Worm (Caenorhabditis elegans) whole organism, L2 larva: Measurements from ENCODE around the gene F59A6.11.
A peak's percentile ranks its signal among the peaks of the same experiment; 100 is the strongest.

Source experiments
- C34F6.9 ChIP-seq: fragments of 150-350 bp; optimal IDR thresholded peaks from 2 replicates; lab custom pipeline; 2014; ENCODE audit warnings: missing biosample characterization, missing genetic modification characterization
- F13H6.1 ChIP-seq: sonication (generic microtip); optimal IDR thresholded peaks from 2 replicates; lab custom pipeline; 2016; ENCODE audit warnings: missing genetic modification characterization, missing compliant biosample characterization
- R02D3.7 ChIP-seq: fragments of 150-350 bp; optimal IDR thresholded peaks from 2 replicates; lab custom pipeline; 2014; ENCODE audit warnings: missing biosample characterization, missing genetic modification characterization
- Y55F3AM.14 ChIP-seq: fragments of 200-800 bp; sonication (Bioruptor generic); optimal IDR thresholded peaks from 2 replicates; lab custom pipeline; 2018; ENCODE audit warnings: mild to moderate bottlenecking, missing genetic modification characterization, missing compliant biosample characterization
- ZK546.5 ChIP-seq: sonication (generic microtip); optimal IDR thresholded peaks from 2 replicates; lab custom pipeline; 2017; ENCODE audit warnings: missing biosample characterization, missing genetic modification characterization
- alr-1 ChIP-seq: fragments of 150-350 bp; optimal IDR thresholded peaks from 2 replicates; lab custom pipeline; 2014; ENCODE audit warnings: missing biosample characterization, missing genetic modification characterization
- aly-2 ChIP-seq: fragments of 150-350 bp; optimal IDR thresholded peaks from 2 replicates; lab custom pipeline; 2014; ENCODE audit warnings: missing biosample characterization, missing genetic modification characterization
- ama-1 ChIP-seq: fragments of 150-350 bp; optimal IDR thresholded peaks from 2 replicates; lab custom pipeline; 2018; ENCODE audit warnings: inconsistent platforms
- blmp-1 ChIP-seq: sonication (generic microtip); optimal IDR thresholded peaks from 2 replicates; lab custom pipeline; 2017; ENCODE audit warnings: missing genetic modification characterization, mild to moderate bottlenecking, missing compliant biosample characterization, antibody characterized with exemption, moderate library complexity; ENCODE audit not compliant: insufficient read depth
- ceh-16 ChIP-seq: fragments of 150-350 bp; optimal IDR thresholded peaks from 2 replicates; lab custom pipeline; 2014; ENCODE audit warnings: missing biosample characterization, missing genetic modification characterization
- ceh-82 ChIP-seq: fragments of 150-350 bp; optimal IDR thresholded peaks from 2 replicates; lab custom pipeline; 2014; ENCODE audit warnings: missing biosample characterization, missing genetic modification characterization
- crh-2 ChIP-seq: sonication (generic microtip); optimal IDR thresholded peaks from 2 replicates; lab custom pipeline; 2017; ENCODE audit warnings: missing biosample characterization, missing genetic modification characterization
- dmd-4 ChIP-seq: sonication (generic microtip); optimal IDR thresholded peaks from 2 replicates; lab custom pipeline; 2017; ENCODE audit warnings: missing biosample characterization, missing genetic modification characterization
- egl-27 ChIP-seq: sonication (generic microtip); optimal IDR thresholded peaks from 3 replicates; lab custom pipeline; 2017; ENCODE audit warnings: missing biosample characterization, missing genetic modification reagents, missing genetic modification characterization
- elt-1 ChIP-seq: fragments of 150-350 bp; optimal IDR thresholded peaks from 2 replicates; lab custom pipeline; 2014; ENCODE audit warnings: missing biosample characterization, missing genetic modification characterization
- elt-3 ChIP-seq: sonication (generic microtip); optimal IDR thresholded peaks from 2 replicates; lab custom pipeline; 2017; ENCODE audit warnings: missing biosample characterization, missing genetic modification characterization
- fos-1 ChIP-seq: fragments of 150-350 bp; optimal IDR thresholded peaks from 2 replicates; lab custom pipeline; 2014; ENCODE audit warnings: missing biosample characterization, missing genetic modification characterization
- gmeb-1 ChIP-seq: fragments of 150-350 bp; optimal IDR thresholded peaks from 2 replicates; lab custom pipeline; 2014; ENCODE audit warnings: missing biosample characterization, missing genetic modification characterization
- lin-11 ChIP-seq: fragments of 150-350 bp; sonication (generic microtip); optimal IDR thresholded peaks from 2 replicates; lab custom pipeline; 2014; ENCODE audit warnings: missing biosample characterization, missing genetic modification characterization, inconsistent platforms, mixed read lengths
- lin-13 ChIP-seq: fragments of 150-350 bp; optimal IDR thresholded peaks from 2 replicates; lab custom pipeline; 2014; ENCODE audit warnings: missing biosample characterization, missing genetic modification reagents, missing genetic modification characterization
- lin-39 ChIP-seq: fragments of 150-350 bp; optimal IDR thresholded peaks from 2 replicates; lab custom pipeline; 2014; ENCODE audit warnings: missing biosample characterization, missing genetic modification reagents, missing genetic modification characterization
- lsy-2 ChIP-seq, 2 experiments: fragments of 150-350 bp in 1 of 2; sonication (generic microtip) in 1 of 2; optimal IDR thresholded peaks; 2 replicates each; lab custom pipeline; 2014 to 2017; ENCODE audit warnings: missing biosample characterization in 2 of 2, missing genetic modification characterization in 2 of 2
- mab-5 ChIP-seq: fragments of 150-350 bp; optimal IDR thresholded peaks from 2 replicates; lab custom pipeline; 2014; ENCODE audit warnings: missing biosample characterization, missing genetic modification characterization
- mbf-1 ChIP-seq: sonication (generic microtip); optimal IDR thresholded peaks from 2 replicates; lab custom pipeline; 2017; ENCODE audit warnings: missing biosample characterization, missing genetic modification characterization
- mdl-1 ChIP-seq, 2 experiments: fragments of 150-350 bp in 1 of 2; sonication (generic microtip) in 1 of 2; optimal IDR thresholded peaks; 2 replicates each; lab custom pipeline; 2017; ENCODE audit warnings: missing biosample characterization in 2 of 2, missing genetic modification characterization in 2 of 2
- nhr-10 ChIP-seq: sonication (generic microtip); optimal IDR thresholded peaks from 2 replicates; lab custom pipeline; 2017; ENCODE audit warnings: missing biosample characterization, missing genetic modification characterization
- nhr-11 ChIP-seq: fragments of 150-350 bp; optimal IDR thresholded peaks from 2 replicates; lab custom pipeline; 2014; ENCODE audit warnings: missing biosample characterization, missing genetic modification characterization
- nhr-12 ChIP-seq: fragments of 150-350 bp; optimal IDR thresholded peaks from 2 replicates; lab custom pipeline; 2014; ENCODE audit warnings: missing biosample characterization, missing genetic modification characterization
- nhr-129 ChIP-seq: fragments of 150-350 bp; optimal IDR thresholded peaks from 2 replicates; lab custom pipeline; 2014; ENCODE audit warnings: missing biosample characterization, missing genetic modification characterization
- nhr-21 ChIP-seq: fragments of 150-350 bp; optimal IDR thresholded peaks from 2 replicates; lab custom pipeline; 2014; ENCODE audit warnings: missing biosample characterization, missing genetic modification characterization
- nhr-23 ChIP-seq: fragments of 150-350 bp; optimal IDR thresholded peaks from 2 replicates; lab custom pipeline; 2014; ENCODE audit warnings: missing biosample characterization, missing genetic modification reagents, missing genetic modification characterization
- nhr-237 ChIP-seq: fragments of 150-350 bp; optimal IDR thresholded peaks from 2 replicates; lab custom pipeline; 2014; ENCODE audit warnings: missing biosample characterization, missing genetic modification characterization
- nhr-25 ChIP-seq: fragments of 150-350 bp; sonication (generic microtip); optimal IDR thresholded peaks from 3 replicates; lab custom pipeline; 2014; ENCODE audit warnings: missing biosample characterization, missing genetic modification characterization
- nhr-6 ChIP-seq: fragments of 150-350 bp; optimal IDR thresholded peaks from 2 replicates; lab custom pipeline; 2014; ENCODE audit warnings: missing biosample characterization, missing genetic modification characterization
- nhr-77 ChIP-seq: fragments of 150-350 bp; optimal IDR thresholded peaks from 2 replicates; lab custom pipeline; 2014; ENCODE audit warnings: missing biosample characterization, missing genetic modification characterization
- peb-1 ChIP-seq: fragments of 150-350 bp; optimal IDR thresholded peaks from 2 replicates; lab custom pipeline; 2014; ENCODE audit warnings: missing biosample characterization, missing genetic modification characterization
- sem-4 ChIP-seq: fragments of 150-350 bp; optimal IDR thresholded peaks from 2 replicates; lab custom pipeline; 2014; ENCODE audit warnings: missing biosample characterization, missing genetic modification reagents, missing genetic modification characterization
- skn-1 ChIP-seq: sonication (generic microtip); optimal IDR thresholded peaks from 2 replicates; lab custom pipeline; 2017; ENCODE audit warnings: missing biosample characterization, missing genetic modification characterization
- sma-3 ChIP-seq: sonication (generic microtip); optimal IDR thresholded peaks from 2 replicates; lab custom pipeline; 2016; ENCODE audit warnings: missing genetic modification reagents, missing genetic modification characterization, missing compliant biosample characterization
- sma-9 ChIP-seq, 2 experiments: fragments of 150-350 bp in 1 of 2; sonication (generic microtip) in 1 of 2; optimal IDR thresholded peaks; 2 replicates each; lab custom pipeline; 2014 to 2016; ENCODE audit warnings: missing genetic modification characterization in 2 of 2, mild to moderate bottlenecking in 1 of 2, missing biosample characterization in 1 of 2, missing compliant biosample characterization in 1 of 2, missing genetic modification reagents in 1 of 2, moderate library complexity in 1 of 2
- snpc-4 ChIP-seq: fragments of 150-350 bp; optimal IDR thresholded peaks from 2 replicates; lab custom pipeline; 2014; ENCODE audit warnings: missing biosample characterization, missing genetic modification characterization
- unc-39 ChIP-seq: fragments of 150-350 bp; optimal IDR thresholded peaks from 2 replicates; lab custom pipeline; 2014; ENCODE audit warnings: missing biosample characterization, missing genetic modification characterization
- unc-55 ChIP-seq: fragments of 150-350 bp; sonication (generic microtip); optimal IDR thresholded peaks from 3 replicates; lab custom pipeline; 2014; ENCODE audit warnings: missing biosample characterization, missing genetic modification reagents, missing genetic modification characterization
- unc-62 ChIP-seq: fragments of 150-350 bp; optimal IDR thresholded peaks from 2 replicates; lab custom pipeline; 2014; ENCODE audit warnings: missing biosample characterization, missing genetic modification reagents, missing genetic modification characterization
- zag-1 ChIP-seq: fragments of 150-350 bp; optimal IDR thresholded peaks from 2 replicates; lab custom pipeline; 2014; ENCODE audit warnings: missing biosample characterization, missing genetic modification characterization
- ztf-1 ChIP-seq: fragments of 200-800 bp; sonication (Bioruptor generic); conservative IDR thresholded peaks from 2 replicates; pipeline ENCODE4 v1.3.6; 2022; ENCODE audit warnings: missing genetic modification characterization, missing compliant biosample characterization
- ztf-11 ChIP-seq: sonication (generic microtip); optimal IDR thresholded peaks from 2 replicates; lab custom pipeline; 2017; ENCODE audit warnings: missing biosample characterization, missing genetic modification characterization
- ztf-4 ChIP-seq: fragments of 150-350 bp; optimal IDR thresholded peaks from 2 replicates; lab custom pipeline; 2014; ENCODE audit warnings: missing biosample characterization, missing genetic modification characterization

Gene F59A6.11

DNA sequence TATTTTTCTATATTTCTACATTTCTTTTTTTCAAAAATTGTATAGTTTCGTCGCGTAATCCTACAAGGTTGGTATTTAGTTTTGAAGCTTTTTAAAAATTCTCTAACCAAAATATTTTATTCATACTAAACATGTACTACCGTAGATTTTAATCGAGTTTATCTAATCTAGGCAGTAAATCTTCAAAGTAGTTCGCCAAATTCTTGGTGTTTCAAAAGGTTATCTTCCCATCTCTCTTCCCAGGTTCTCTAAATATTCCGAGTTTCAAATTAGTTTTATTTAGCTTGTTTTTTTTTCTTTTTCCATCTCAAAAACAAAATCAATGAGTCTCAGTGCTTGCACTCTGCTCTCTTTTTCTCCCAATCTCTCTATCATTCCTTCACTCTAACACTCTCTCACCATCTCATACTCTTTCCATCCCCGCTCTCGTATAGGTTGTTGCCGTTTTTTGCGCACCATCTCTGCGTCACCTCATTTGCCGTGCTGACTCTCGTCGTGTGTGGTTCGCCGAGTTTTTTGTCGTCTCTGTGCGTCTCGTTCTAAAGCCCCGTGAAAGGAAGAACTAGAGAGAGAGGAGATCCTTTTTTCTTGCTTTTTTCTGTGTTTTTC lies 18.5 kb upstream of the F59A6.11 start:
- no peak for TF ChIP-seq mbf-1 (tag; lab: Kevin White, UChicago)
- no peak for TF ChIP-seq nhr-12 (tag; lab: Kevin White, UChicago)
- TF ChIP-seq peb-1 (tag; lab: Kevin White, UChicago), result no peak
- peak; percentile 74 for TF ChIP-seq egl-27 (tag; lab: Kevin White, UChicago)
- TF ChIP-seq ZK546.5 (tag; lab: Kevin White, UChicago), result no peak
- TF ChIP-seq mdl-1 (tag; optimal IDR thresholded peaks at IDR 0.05; lab: Kevin White, UChicago), result peak in 1 of 2 experiments; percentile 26
- peak; percentile 80 for TF ChIP-seq Y55F3AM.14
- peak; percentile 72 for TF ChIP-seq unc-55 (GFP tag; lab: Kevin White, UChicago)
- no peak for TF ChIP-seq R02D3.7 (tag; lab: Kevin White, UChicago)
- peak; percentile 1 for TF ChIP-seq ama-1 (lab: Kevin White, UChicago)
- peak; percentile 14 for TF ChIP-seq gmeb-1 (tag; lab: Kevin White, UChicago)
- TF ChIP-seq ceh-82 (tag; lab: Kevin White, UChicago), result no peak
- no peak for TF ChIP-seq skn-1 (tag; lab: Kevin White, UChicago)
- no peak for TF ChIP-seq nhr-23
- TF ChIP-seq alr-1 (tag; lab: Kevin White, UChicago), result no peak
- TF ChIP-seq mab-5 (tag; lab: Kevin White, UChicago), result peak; percentile 56
- TF ChIP-seq unc-62 (GFP tag; lab: Kevin White, UChicago), result no peak
- TF ChIP-seq nhr-77 (tag; lab: Kevin White, UChicago), result no peak
- TF ChIP-seq snpc-4 (tag; lab: Kevin White, UChicago), result peak; percentile 51
- no peak for TF ChIP-seq unc-39
- TF ChIP-seq sma-9 (GFP tag; optimal IDR thresholded peaks at IDR 0.05; lab: Kevin White, UChicago), result peak; percentile 36
- TF ChIP-seq sma-9 (tag; optimal IDR thresholded peaks at IDR 0.05; lab: Kevin White, UChicago), result no peak
- peak; percentile 58 for TF ChIP-seq nhr-25 (tag; lab: Kevin White, UChicago)
- TF ChIP-seq ztf-4 (tag; lab: Kevin White, UChicago), result no peak
- TF ChIP-seq nhr-129 (tag; lab: Kevin White, UChicago), result peak; percentile 82
- peak; percentile 81 for TF ChIP-seq fos-1 (tag; lab: Kevin White, UChicago)
- TF ChIP-seq aly-2 (tag; lab: Kevin White, UChicago), result no peak
- peak; percentile 31 for TF ChIP-seq nhr-21 (tag; lab: Kevin White, UChicago)
- TF ChIP-seq lin-39 (tag; lab: Kevin White, UChicago), result no peak
- TF ChIP-seq dmd-4 (tag; lab: Kevin White, UChicago), result no peak
- peak; percentile 18 for TF ChIP-seq sma-3 (GFP tag; lab: Kevin White, UChicago)
- peak; percentile 21 to 76 for TF ChIP-seq lsy-2 (tag; optimal IDR thresholded peaks at IDR 0.05; lab: Kevin White, UChicago)
- no peak for TF ChIP-seq nhr-11 (tag; lab: Kevin White, UChicago)
- TF ChIP-seq ztf-11, result no peak
- no peak for TF ChIP-seq ztf-1
- peak; percentile 69 for TF ChIP-seq ceh-16 (tag; lab: Kevin White, UChicago)
- TF ChIP-seq lin-13 (GFP tag; lab: Kevin White, UChicago), result peak; percentile 32
- TF ChIP-seq nhr-10 (tag; lab: Kevin White, UChicago), result no peak
- no peak for TF ChIP-seq lin-11
- TF ChIP-seq sem-4 (tag; lab: Kevin White, UChicago), result peak; percentile 59
- no peak for TF ChIP-seq nhr-237 (tag; lab: Kevin White, UChicago)
- TF ChIP-seq crh-2 (tag; lab: Kevin White, UChicago), result peak; percentile 66
- TF ChIP-seq blmp-1 (tag; lab: Kevin White, UChicago), result no peak
- no peak for TF ChIP-seq elt-1 (tag; lab: Kevin White, UChicago)
- no peak for TF ChIP-seq nhr-6 (tag; lab: Kevin White, UChicago)
- TF ChIP-seq elt-3 (tag; lab: Kevin White, UChicago), result no peak
- peak; percentile 57 for TF ChIP-seq zag-1 (tag; lab: Kevin White, UChicago)
- TF ChIP-seq C34F6.9, result peak; percentile 91
- peak; percentile 68 for TF ChIP-seq F13H6.1
